Fruit fly (Drosophila melanogaster) whole organism, prepupa: ENCODE data around the gene GstD6.

Experiments used
- Blimp-1 ChIP-seq: fragments of 200-800 bp; sonication (Bioruptor generic); optimal IDR thresholded peaks from 3 replicates; lab custom pipeline; 2017; ENCODE audit warnings: missing biosample characterization, missing genetic modification characterization, mild to moderate bottlenecking, moderate library complexity, missing genetic modification reagents
- CG10669 ChIP-seq: fragments of 200-800 bp; sonication (Bioruptor generic); optimal IDR thresholded peaks from 3 replicates; lab custom pipeline; 2018; ENCODE audit warnings: missing biosample characterization, mild to moderate bottlenecking, missing genetic modification characterization, moderate library complexity
- CG11294 ChIP-seq: fragments of 200-800 bp; sonication (Bioruptor generic); IDR thresholded peaks from 2 replicates; pipeline ENCODE4 v1.3.6; 2022; ENCODE audit warnings: missing biosample characterization, missing genetic modification characterization
- CG11762 ChIP-seq: fragments of 200-800 bp; sonication (Bioruptor generic); optimal IDR thresholded peaks from 3 replicates; lab custom pipeline; 2016; ENCODE audit warnings: missing biosample characterization, missing genetic modification characterization; ENCODE audit not compliant: insufficient read depth
- CG11902 ChIP-seq: fragments of 200-800 bp; sonication (Bioruptor generic); optimal IDR thresholded peaks from 3 replicates; lab custom pipeline; 2016; ENCODE audit warnings: missing biosample characterization, missing genetic modification characterization
- CG15336 ChIP-seq: fragments of 200-800 bp; sonication (Bioruptor generic); IDR thresholded peaks from 2 replicates; pipeline ENCODE4 v1.3.6; 2022; ENCODE audit warnings: missing biosample characterization, missing genetic modification characterization
- CG1621 ChIP-seq: fragments of 200-800 bp; sonication (Bioruptor generic); optimal IDR thresholded peaks from 3 replicates; lab custom pipeline; 2018; ENCODE audit warnings: missing biosample characterization, mild to moderate bottlenecking, missing genetic modification characterization
- CG16779 ChIP-seq: fragments of 200-800 bp; sonication (Bioruptor generic); optimal IDR thresholded peaks from 3 replicates; lab custom pipeline; 2017; ENCODE audit warnings: missing biosample characterization, mild to moderate bottlenecking, missing genetic modification characterization
- CG3032 ChIP-seq: fragments of 200-800 bp; optimal IDR thresholded peaks from 2 replicates; lab custom pipeline; 2019; ENCODE audit warnings: missing biosample characterization, mild to moderate bottlenecking, missing genetic modification characterization, moderate library complexity
- CG32006 ChIP-seq: fragments of 200-800 bp; sonication (Bioruptor generic); optimal IDR thresholded peaks from 3 replicates; lab custom pipeline; 2017; ENCODE audit warnings: missing biosample characterization, mild to moderate bottlenecking, missing genetic modification characterization
- CG6276 ChIP-seq: fragments of 200-800 bp; sonication (Bioruptor generic); optimal IDR thresholded peaks from 2 replicates; lab custom pipeline; 2017; ENCODE audit warnings: missing biosample characterization, mild to moderate bottlenecking, missing genetic modification characterization
- CG6792 ChIP-seq: fragments of 200-800 bp; sonication (Bioruptor generic); optimal IDR thresholded peaks from 3 replicates; lab custom pipeline; 2016; ENCODE audit warnings: missing biosample characterization, missing genetic modification characterization
- CG6808 ChIP-seq: fragments of 200-800 bp; sonication (Bioruptor generic); optimal IDR thresholded peaks from 3 replicates; lab custom pipeline; 2017; ENCODE audit warnings: missing biosample characterization, missing genetic modification characterization, mild to moderate bottlenecking, moderate library complexity, missing genetic modification reagents
- CG6854 ChIP-seq: fragments of 200-800 bp; sonication (Bioruptor generic); optimal IDR thresholded peaks from 2 replicates; lab custom pipeline; 2017; ENCODE audit warnings: missing biosample characterization, mild to moderate bottlenecking, missing genetic modification characterization
- CG7368 ChIP-seq: fragments of 200-800 bp; sonication (Bioruptor generic); optimal IDR thresholded peaks from 3 replicates; lab custom pipeline; 2016; ENCODE audit warnings: missing biosample characterization, missing genetic modification characterization
- CG8119 ChIP-seq: fragments of 200-800 bp; sonication (Bioruptor generic); IDR thresholded peaks from 3 replicates; pipeline ENCODE4 v1.3.6; 2022; ENCODE audit warnings: missing biosample characterization, missing genetic modification characterization
- CG8319 ChIP-seq: fragments of 200-800 bp; sonication (Bioruptor generic); optimal IDR thresholded peaks from 3 replicates; lab custom pipeline; 2016; ENCODE audit warnings: missing biosample characterization, missing genetic modification characterization
- CG8632 ChIP-seq: fragments of 200-800 bp; sonication (Bioruptor generic); optimal IDR thresholded peaks from 3 replicates; lab custom pipeline; 2016; ENCODE audit warnings: missing biosample characterization, missing genetic modification characterization
- CG9139 ChIP-seq: fragments of 200-800 bp; sonication (Bioruptor generic); optimal IDR thresholded peaks from 3 replicates; lab custom pipeline; 2017; ENCODE audit warnings: missing biosample characterization, mild to moderate bottlenecking, missing genetic modification characterization
- Eip75B ChIP-seq: fragments of 200-800 bp; sonication (Bioruptor generic); optimal IDR thresholded peaks from 3 replicates; lab custom pipeline; 2016; ENCODE audit warnings: missing biosample characterization, missing genetic modification characterization
- Eip93F ChIP-seq: fragments of 200-800 bp; sonication (Bioruptor generic); optimal IDR thresholded peaks from 2 replicates; lab custom pipeline; 2016; ENCODE audit warnings: missing biosample characterization, mild to moderate bottlenecking, missing genetic modification characterization
- Ets96B ChIP-seq: fragments of 200-800 bp; optimal IDR thresholded peaks from 2 replicates; lab custom pipeline; 2019; ENCODE audit warnings: missing biosample characterization, mild to moderate bottlenecking, missing genetic modification characterization, moderate library complexity
- Gug ChIP-seq: fragments of 200-800 bp; sonication (Bioruptor generic); IDR thresholded peaks from 2 replicates; pipeline ENCODE4 v1.3.6; 2022; ENCODE audit warnings: missing biosample characterization, missing genetic modification characterization
- Hr38 ChIP-seq: sonication (Bioruptor generic); optimal IDR thresholded peaks from 2 replicates; lab custom pipeline; 2016; ENCODE audit warnings: missing biosample characterization, missing genetic modification characterization
- Hr39 ChIP-seq: fragments of 200-800 bp; sonication (Bioruptor generic); optimal IDR thresholded peaks from 2 replicates; lab custom pipeline; 2016; ENCODE audit warnings: missing biosample characterization, missing genetic modification characterization
- Hr4 ChIP-seq: fragments of 200-800 bp; sonication (Bioruptor generic); optimal IDR thresholded peaks from 3 replicates; lab custom pipeline; 2016; ENCODE audit warnings: missing biosample characterization, missing genetic modification characterization
- OdsH ChIP-seq: fragments of 200-800 bp; sonication (Bioruptor generic); optimal IDR thresholded peaks from 3 replicates; lab custom pipeline; 2016; ENCODE audit warnings: missing biosample characterization, missing genetic modification characterization
- achi ChIP-seq: fragments of 200-800 bp; sonication (Bioruptor generic); optimal IDR thresholded peaks from 3 replicates; lab custom pipeline; 2016; ENCODE audit warnings: missing biosample characterization, missing genetic modification characterization
- dac ChIP-seq: fragments of 200-800 bp; sonication (Bioruptor generic); optimal IDR thresholded peaks from 2 replicates; lab custom pipeline; 2017; ENCODE audit warnings: missing biosample characterization, mild to moderate bottlenecking, missing genetic modification characterization
- eg ChIP-seq: fragments of 200-800 bp; sonication (Bioruptor generic); IDR thresholded peaks from 3 replicates; pipeline ENCODE4 v1.3.6; 2022; ENCODE audit warnings: missing biosample characterization, missing genetic modification characterization
- esn ChIP-seq: fragments of 200-800 bp; sonication (Bioruptor generic); optimal IDR thresholded peaks from 2 replicates; lab custom pipeline; 2016; ENCODE audit warnings: missing biosample characterization, mild to moderate bottlenecking, missing genetic modification characterization, moderate library complexity
- fd59A ChIP-seq: fragments of 200-800 bp; sonication (Bioruptor generic); optimal IDR thresholded peaks from 2 replicates; lab custom pipeline; 2017; ENCODE audit warnings: missing biosample characterization, mild to moderate bottlenecking, missing genetic modification characterization, missing genetic modification reagents
- fkh ChIP-seq: fragments of 200-800 bp; sonication (Bioruptor generic); optimal IDR thresholded peaks from 3 replicates; lab custom pipeline; 2017; ENCODE audit warnings: missing biosample characterization, mild to moderate bottlenecking, missing genetic modification characterization, moderate library complexity
- lz ChIP-seq: fragments of 200-800 bp; sonication (Bioruptor generic); optimal IDR thresholded peaks from 3 replicates; lab custom pipeline; 2016; ENCODE audit warnings: missing biosample characterization, missing genetic modification characterization
- net ChIP-seq: fragments of 200-800 bp; sonication (Bioruptor generic); optimal IDR thresholded peaks from 3 replicates; lab custom pipeline; 2016; ENCODE audit warnings: missing biosample characterization, missing genetic modification characterization
- pdm3 ChIP-seq: fragments of 200-800 bp; sonication (Bioruptor generic); optimal IDR thresholded peaks from 3 replicates; lab custom pipeline; 2016; ENCODE audit warnings: missing biosample characterization, missing genetic modification characterization
- spab ChIP-seq: fragments of 200-800 bp; sonication (Bioruptor generic); optimal IDR thresholded peaks from 2 replicates; lab custom pipeline; 2017; ENCODE audit warnings: missing biosample characterization, mild to moderate bottlenecking, missing genetic modification characterization, missing genetic modification reagents
- svp ChIP-seq: fragments of 200-800 bp; sonication (Bioruptor generic); peaks from one replicate; lab custom pipeline; 2016; ENCODE audit warnings: missing biosample characterization, missing genetic modification characterization
- topi ChIP-seq: fragments of 200-800 bp; sonication (Bioruptor generic); optimal IDR thresholded peaks from 3 replicates; lab custom pipeline; 2016; ENCODE audit warnings: missing biosample characterization, missing genetic modification characterization
- vri ChIP-seq: fragments of 200-800 bp; sonication (Bioruptor generic); optimal IDR thresholded peaks from 3 replicates; lab custom pipeline; 2016; ENCODE audit warnings: missing biosample characterization, mild to moderate bottlenecking, missing genetic modification characterization

GstD6 gene

dm6 chr3R:12395880-12396279 lies 19.0 kb downstream of the GstD6 start, which contains the start of the genes CG10096 and CG10097:
TSS of gene CG10096 (minus strand) at chr3R:12395980.
TSS of gene CG10097 (minus strand) at chr3R:12395980.
- TF ChIP-seq Hr39 = no peak

DNA sequence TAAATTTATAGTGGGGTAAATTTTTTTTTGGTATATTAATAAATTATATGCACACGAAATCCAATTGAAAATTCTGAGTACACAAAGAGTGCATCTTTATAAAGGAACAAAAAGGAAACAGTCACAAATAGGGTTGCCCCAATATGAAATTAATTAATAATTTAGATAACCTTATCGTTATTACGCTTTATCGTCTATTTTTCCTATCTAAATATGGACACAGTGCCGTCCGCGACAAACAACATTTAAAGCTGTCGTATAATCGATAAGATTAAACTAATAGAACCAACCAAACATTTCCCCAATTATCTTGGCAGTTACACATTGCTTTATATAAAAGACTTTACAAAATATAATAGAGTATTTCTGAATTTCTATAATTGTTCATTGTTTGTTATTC lies 21.1 kb downstream of the GstD6 start:
- TF ChIP-seq CG8632 (GFP tag; lab: Kevin White, UChicago) = no peak
- peak; percentile 39 for TF ChIP-seq vri (GFP tag; lab: Kevin White, UChicago)
- peak; percentile 71 for TF ChIP-seq svp (GFP tag; lab: Kevin White, UChicago)

- TF ChIP-seq vri (GFP tag; lab: Kevin White, UChicago) (peak; percentile 44), svp (GFP tag; lab: Kevin White, UChicago) (peak; percentile 43), Eip75B (GFP tag; lab: Kevin White, UChicago) (no peak)
Measured at dm6 chr3R:12398620-12399247, 21.8 kb downstream of the GstD6 start, which contains the start of gene Cyp9f3. TSS of gene Cyp9f3 (minus strand) at chr3R:12398929.

DNA sequence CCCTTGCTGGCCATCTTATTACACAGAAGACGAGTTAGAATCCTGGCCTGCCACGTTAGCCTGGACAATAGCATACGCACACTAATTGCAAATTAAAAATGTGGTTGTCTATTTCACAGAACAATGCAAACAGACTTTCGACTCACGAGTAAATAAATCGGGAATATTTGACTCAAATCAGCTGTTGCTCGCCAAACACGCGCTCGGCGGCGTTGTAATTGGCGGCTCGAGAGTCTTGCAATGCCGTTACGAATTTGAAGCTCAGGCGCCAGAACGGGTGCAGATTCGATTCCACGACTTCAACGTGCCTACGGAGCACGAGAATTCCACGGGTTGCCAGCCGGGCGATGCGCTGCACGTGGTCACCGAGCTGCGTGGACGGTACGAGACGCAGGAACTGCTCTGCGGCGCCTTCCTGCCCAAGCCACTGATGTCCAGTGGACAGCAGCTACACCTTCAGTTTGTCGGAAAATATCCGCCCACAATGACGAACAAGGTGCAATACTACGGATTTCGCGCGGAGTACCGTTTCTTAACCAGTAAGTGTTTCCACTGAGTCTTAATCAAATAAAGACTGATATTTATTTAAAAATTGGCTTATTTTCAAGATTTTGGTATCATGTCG lies 24.9 kb downstream of the GstD6 start, which contains the start of gene DNAlig3:
Gene DNAlig3 (minus strand): TSS at position 168 of the 625 bp plus-strand sequence.
- no peak for TF ChIP-seq topi (GFP tag; lab: Kevin White, UChicago)
- TF ChIP-seq CG6854 (GFP tag; lab: Kevin White, UChicago) = peak; percentile 51
- TF ChIP-seq fkh (GFP tag; lab: Kevin White, UChicago) = peak; percentile 98

- TF ChIP-seq Eip93F (GFP tag; lab: Kevin White, UChicago) (peak; percentile 96), topi (GFP tag; lab: Kevin White, UChicago) (peak; percentile 100), Blimp-1 (peak; percentile 93), fd59A (GFP tag; lab: Kevin White, UChicago) (peak; percentile 91), CG15336 (GFP tag; lab: Robert Waterston, UW) (peak; percentile 95), CG7368 (GFP tag; lab: Kevin White, UChicago) (peak; percentile 98), CG11902 (GFP tag; lab: Kevin White, UChicago) (peak; percentile 96), CG3032 (tag; lab: Kevin White, UChicago) (peak; percentile 98), pdm3 (peak; percentile 93), CG6792 (peak; percentile 96), spab (GFP tag; lab: Kevin White, UChicago) (peak; percentile 98), Hr4 (GFP tag; lab: Kevin White, UChicago) (peak; percentile 93), eg (GFP tag; lab: Robert Waterston, UW) (peak; percentile 98), dac (peak; percentile 86), CG8119 (peak; percentile 94), Gug (GFP tag; lab: Robert Waterston, UW) (peak; percentile 85), CG8632 (GFP tag; lab: Kevin White, UChicago) (peak; percentile 97), CG1621 (tag; lab: Kevin White, UChicago) (peak; percentile 94), esn (GFP tag; lab: Kevin White, UChicago) (peak; percentile 98), CG16779 (peak; percentile 92), CG11294 (GFP tag; lab: Robert Waterston, UW) (peak; percentile 75), CG10669 (peak; percentile 96), svp (GFP tag; lab: Kevin White, UChicago) (peak; percentile 99), net (peak; percentile 94), CG6276 (peak; percentile 94), CG8319 (peak; percentile 94), Hr38 (GFP tag; lab: Kevin White, UChicago) (no peak), CG9139 (GFP tag; lab: Kevin White, UChicago) (peak; percentile 96), CG6854 (GFP tag; lab: Kevin White, UChicago) (peak; percentile 99), CG32006 (peak; percentile 92), CG11762 (peak; percentile 99), Ets96B (tag; lab: Kevin White, UChicago) (peak; percentile 98), achi (GFP tag; lab: Kevin White, UChicago) (peak; percentile 94), lz (GFP tag; lab: Kevin White, UChicago) (peak; percentile 97), OdsH (GFP tag; lab: Kevin White, UChicago) (peak; percentile 95), CG6808 (peak; percentile 95)
Measured at dm6 chr3R:12402935-12403334, 26.0 kb downstream of the GstD6 start.
